Worm (Caenorhabditis elegans): ENCODE measurements around the gene clec-25.

clec-25 gene

DNA sequence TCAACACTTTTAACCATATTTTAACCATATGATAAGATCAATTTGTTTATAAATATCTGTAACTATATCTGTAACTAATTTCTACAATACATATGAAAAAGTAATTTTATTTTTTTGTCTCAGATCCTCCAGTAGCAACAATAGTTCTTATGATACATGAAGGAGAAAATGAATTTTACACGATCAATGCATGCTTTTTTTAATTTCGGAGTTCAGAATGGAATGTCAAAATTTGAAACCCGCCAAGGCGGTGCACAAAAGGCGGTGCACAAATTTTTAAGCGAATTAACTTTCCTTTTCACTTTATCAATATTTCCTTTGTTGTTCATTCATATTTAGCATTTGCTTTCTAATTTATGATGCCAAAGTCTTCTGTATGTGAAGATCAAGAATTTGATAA, at the start of gene clec-25:
clec-25 (plus strand) TSS at position 301 of the 400 bp plus-strand sequence.
- TF ChIP-seq unc-62 (GFP tag; optimal IDR thresholded peaks at IDR 0.05) = no peak

DNA sequence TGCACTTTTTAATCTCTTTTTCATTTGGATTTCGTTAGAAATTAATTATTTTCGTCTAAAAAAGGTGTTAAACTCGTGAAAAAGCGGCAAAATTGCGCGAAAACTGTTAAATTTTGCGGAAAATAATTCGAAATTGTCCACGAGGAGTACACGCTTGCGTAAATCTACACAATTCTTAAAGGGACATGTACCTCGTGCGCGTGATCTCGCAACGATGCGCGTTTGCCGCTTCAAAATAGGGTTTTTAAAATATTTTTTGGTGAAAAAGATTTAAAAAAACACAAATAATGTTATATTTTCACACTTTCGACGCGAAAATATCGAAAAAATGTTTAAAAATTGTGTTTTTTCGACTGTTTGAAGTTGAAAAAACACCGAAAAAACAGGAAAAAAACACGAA, 49.7 kb upstream of the clec-25 start:
- TF ChIP-seq unc-62 (GFP tag; optimal IDR thresholded peaks at IDR 0.05) = no peak

DNA sequence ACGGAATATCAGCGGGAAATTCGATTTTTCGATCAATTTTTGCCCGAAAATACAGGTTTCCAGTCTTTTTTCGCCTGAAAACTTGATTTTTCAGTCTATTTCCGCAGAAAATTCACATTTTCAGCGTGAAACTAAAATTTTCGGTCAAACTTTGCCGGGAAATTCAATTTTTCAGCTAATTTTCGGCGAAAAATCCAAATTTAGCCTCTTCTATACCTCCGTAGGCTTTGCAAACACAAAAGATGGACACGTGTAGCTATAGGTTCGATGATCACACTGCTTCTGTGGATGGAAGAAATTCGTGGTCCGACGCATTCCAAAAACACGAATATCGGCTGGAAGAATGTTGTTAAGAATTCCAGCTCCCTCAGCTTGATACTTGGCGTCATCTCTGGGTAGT, 49.0 kb upstream of the clec-25 start:
- no peak for TF ChIP-seq unc-62 (GFP tag; optimal IDR thresholded peaks at IDR 0.05)

DNA sequence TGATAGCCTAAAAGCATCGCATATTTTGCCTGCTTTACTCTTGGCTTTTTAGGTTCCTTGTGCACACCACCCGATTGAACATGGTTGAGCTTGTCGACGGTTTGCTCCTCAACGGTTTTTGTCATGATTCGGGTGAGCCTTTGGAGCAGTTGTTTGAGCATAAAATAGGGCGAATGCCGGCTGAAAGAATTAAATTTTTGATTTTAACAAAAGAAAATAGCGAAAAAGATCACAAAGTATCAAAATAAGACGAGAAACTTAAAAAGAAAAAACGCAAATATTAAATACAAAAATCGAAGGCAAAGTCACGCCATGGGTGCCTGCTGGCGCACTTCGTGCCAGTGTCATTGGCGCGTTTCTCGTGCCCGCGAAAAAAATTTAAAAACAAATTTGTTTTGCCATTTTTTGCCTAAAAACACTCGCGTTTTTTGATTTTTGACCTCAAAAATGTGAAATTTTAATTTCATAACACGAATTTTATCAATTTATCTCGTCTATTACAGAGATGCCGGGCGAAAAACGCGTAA, 48.1 kb upstream of the clec-25 start, which contains the start of the genes ctps-1 and pus-1:
ctps-1 (plus strand) TSS at position 51 of the 527 bp plus-strand sequence.
pus-1 (minus strand) TSS at position 125 of the 527 bp plus-strand sequence.
- no peak for TF ChIP-seq unc-62 (GFP tag; optimal IDR thresholded peaks at IDR 0.05)

DNA sequence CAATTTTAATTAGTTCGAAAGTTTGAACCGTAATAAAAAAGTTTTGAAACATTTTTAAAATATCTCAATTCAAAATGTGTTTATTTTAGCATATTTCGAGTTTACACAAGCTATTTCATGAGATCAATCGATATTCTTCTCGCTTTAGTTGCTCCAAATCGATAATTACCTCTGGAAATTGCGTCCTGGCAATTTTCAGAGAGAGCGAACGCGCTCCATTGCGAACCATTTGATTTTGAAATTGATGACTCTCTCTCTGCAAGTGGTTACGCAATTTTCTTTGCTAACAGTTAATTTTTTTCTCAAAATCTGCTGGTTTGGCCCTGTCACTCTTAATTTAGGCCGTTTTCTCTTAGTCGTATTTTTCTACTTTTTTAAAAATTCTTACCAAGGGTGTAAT, 42.6 kb upstream of the clec-25 start:
- TF ChIP-seq unc-62 (GFP tag; optimal IDR thresholded peaks at IDR 0.05) = no peak

DNA sequence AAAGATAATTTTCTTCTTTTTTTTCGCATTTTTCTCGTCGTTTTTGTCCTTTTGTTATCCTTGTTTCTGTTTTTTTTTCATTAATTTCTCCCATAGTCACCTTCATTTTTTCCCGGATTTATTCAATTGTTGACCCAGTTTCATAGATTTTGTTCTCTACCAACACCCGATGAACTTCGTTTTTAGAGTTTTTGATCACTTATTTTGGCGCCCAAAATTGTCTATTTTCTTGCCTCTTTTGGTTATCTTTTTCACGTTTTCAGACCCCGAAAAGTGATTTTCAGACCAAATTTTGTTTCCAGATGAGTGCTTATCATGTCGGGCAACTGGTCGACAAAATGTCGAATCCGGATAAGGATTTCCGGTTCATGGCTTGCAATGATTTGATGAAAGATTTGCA, 40.5 kb upstream of the clec-25 start, which contains the start of gene cand-1:
cand-1 (plus strand) TSS at position 301 of the 400 bp plus-strand sequence.
- no peak for TF ChIP-seq unc-62 (GFP tag; optimal IDR thresholded peaks at IDR 0.05)

DNA sequence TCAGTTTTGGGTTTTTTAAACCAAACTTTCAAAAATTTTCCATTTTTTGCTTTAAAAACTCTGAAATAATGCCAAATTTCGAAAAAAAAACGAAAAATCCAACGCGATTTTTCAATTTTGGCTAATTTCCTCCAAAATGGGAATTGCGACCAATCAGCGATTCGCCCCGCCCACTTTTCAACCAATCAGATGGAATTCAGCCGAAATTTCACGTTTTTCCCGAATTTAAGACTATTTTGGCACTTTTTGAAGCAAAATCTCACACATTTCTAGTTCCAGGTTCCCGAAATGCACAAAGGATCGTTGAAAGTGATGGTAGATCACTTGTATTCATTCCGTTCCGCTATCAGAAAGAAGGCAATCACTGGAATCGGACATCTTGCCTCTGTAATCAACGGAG, 38.2 kb upstream of the clec-25 start:
- no peak for TF ChIP-seq unc-62 (GFP tag; optimal IDR thresholded peaks at IDR 0.05)

DNA sequence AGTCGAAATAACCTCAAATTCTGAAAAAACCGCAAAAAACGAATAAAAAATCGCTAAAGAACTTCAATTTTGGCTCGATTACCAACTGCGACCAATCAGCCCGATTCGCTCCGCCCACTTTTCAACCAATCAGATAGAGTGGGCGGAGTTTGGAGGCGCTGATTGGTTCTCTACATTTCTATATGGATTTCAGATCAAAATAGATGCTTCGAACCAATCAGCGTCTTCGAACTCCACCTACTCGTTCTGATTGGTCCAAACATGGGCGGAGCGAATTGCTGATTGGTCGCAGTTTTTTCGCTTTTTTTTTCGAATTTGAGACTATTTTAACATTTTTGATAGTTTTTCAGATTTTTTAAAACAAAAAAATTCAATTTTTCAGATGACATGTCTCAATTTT, 34.9 kb upstream of the clec-25 start:
- no peak for TF ChIP-seq unc-62 (GFP tag; optimal IDR thresholded peaks at IDR 0.05)

DNA sequence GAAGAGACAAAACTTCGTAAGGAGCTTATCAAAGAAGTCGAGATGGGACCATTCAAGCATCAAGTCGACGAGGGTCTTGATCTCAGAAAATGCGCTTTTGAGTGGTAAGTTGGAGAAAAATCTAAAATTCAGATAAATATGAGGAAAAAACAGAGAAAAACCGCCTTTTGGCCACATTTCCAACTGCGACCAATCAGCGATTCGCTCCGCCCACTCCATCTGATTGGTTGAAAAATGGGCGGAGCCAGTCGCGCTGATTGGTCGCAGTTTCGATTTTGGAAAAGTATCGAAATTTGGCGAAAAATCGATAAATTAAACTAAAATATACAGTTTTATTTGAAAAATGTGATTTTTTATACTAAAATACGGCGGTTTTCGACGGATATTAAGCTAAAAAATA, 31.2 kb upstream of the clec-25 start:
- TF ChIP-seq unc-62 (GFP tag; optimal IDR thresholded peaks at IDR 0.05) = no peak

DNA sequence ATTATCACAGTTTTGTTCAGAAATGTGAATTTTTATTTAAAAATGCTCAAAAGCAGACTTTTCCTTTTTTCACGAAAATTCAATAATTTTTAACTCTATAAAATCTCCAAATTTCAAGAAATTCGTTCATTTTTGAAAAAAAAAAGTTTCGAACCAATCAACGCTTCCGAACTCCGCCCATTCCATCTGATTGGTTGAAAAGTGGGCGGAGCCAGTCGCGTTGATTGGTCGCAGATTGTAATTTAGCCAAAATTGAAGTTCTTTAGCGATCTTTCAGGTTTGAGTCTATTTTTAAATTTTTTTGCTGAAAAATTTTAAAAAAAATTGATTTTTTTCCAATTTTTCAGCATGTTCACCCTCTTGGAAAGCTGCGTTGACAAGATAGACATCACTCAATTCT, 30.7 kb upstream of the clec-25 start:
- TF ChIP-seq unc-62 (GFP tag; optimal IDR thresholded peaks at IDR 0.05) = no peak

DNA sequence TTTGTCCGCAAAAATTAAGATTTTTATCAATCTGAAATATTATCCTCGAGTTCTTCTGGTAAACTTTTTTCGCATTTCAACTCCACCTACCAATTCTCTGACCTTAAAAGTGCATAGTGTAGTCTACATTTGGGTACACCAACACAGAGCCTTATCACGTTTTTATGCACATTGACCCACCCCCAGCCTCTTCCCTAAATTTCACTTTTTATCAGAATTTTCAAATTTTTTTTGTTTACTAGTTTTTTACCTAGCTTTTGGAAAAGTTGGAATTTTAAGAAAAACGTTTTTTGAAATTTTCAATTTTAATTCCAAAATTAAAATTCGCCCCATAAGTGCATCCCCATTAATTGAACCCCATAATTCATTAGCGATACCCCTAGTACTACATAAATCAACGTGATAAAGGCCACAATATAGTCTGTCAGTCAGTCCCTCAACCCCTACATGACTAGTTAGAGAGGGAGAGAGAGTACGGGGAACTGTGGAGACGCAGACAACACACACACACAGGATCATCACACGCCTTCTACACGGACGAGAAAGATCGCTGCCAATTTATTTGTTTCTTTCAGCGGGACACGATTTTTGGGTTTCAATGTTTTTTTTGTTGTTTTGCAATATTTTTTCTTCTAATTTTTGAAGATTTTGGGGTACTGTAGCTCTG, 28.4 kb upstream of the clec-25 start:
- no peak for TF ChIP-seq unc-62 (GFP tag; optimal IDR thresholded peaks at IDR 0.05)

DNA sequence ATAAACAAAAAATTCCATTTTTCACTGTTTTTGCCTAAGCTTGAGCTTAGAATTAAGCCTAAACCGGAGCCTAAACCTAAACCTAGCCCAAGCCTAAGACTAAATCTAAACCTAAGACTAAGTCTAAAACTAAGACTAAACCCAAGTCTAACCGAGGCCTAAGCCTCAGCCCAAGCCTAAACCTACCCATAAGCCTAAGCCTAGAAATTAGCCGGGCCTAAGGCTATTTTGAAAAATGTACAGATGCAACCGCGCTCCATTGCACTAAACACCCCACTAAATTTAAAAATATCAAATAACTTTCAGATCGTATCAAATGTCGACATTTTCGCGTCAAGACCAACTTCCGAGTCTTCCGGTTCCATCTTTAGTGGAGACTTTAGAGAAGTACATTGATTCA, 27.8 kb upstream of the clec-25 start, which contains the start of gene T20B3.1:
T20B3.1 (plus strand) TSS at position 301 of the 400 bp plus-strand sequence.
- no peak for TF ChIP-seq unc-62 (GFP tag; optimal IDR thresholded peaks at IDR 0.05)

DNA sequence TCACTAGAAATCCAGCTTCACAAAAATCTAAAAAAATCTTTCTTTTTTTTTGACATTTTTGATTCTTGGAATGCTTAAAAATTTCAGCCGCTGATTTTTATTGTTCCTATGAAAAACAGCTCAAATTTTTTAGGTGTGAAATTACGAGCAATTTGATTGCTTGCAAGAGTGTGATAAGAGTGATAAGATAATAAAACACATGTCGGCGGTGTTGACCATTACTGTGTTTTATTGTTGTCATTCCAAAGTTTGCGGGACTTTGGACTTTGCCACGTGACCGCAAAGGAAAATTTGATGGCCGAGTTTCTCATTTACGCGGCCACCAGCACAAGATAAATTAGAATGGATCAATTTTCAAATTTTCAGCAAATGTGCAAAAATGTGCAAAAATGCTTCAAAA, 26.3 kb upstream of the clec-25 start:
- TF ChIP-seq unc-62 (GFP tag; optimal IDR thresholded peaks at IDR 0.05) = no peak

DNA sequence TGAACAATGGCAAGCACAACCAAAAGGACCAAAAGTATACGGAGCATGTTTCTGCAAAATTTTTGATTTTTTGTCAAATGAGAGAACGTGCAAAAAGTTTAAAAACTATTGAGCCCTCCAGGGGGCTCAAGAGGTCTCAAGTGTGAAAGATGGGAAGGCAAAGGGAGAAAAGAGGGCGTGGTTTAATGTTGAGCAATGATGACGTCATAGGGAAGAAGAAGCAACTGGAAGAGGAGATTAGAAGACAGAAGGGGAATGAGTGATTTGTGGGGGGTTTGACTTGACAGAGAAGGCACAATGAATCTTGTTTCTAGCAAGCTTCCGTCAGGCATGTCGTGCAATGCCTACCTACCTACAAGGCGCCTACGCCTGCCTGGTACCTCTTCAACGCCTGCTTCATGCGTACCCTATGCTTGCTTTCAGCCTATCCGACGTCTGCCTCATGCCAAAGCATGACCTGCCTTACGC, 21.7 kb upstream of the clec-25 start, which contains the start of gene T20B3.14:
T20B3.14 (minus strand) TSS at position 51 of the 468 bp plus-strand sequence.
- TF ChIP-seq unc-62 (GFP tag; optimal IDR thresholded peaks at IDR 0.05) = no peak

DNA sequence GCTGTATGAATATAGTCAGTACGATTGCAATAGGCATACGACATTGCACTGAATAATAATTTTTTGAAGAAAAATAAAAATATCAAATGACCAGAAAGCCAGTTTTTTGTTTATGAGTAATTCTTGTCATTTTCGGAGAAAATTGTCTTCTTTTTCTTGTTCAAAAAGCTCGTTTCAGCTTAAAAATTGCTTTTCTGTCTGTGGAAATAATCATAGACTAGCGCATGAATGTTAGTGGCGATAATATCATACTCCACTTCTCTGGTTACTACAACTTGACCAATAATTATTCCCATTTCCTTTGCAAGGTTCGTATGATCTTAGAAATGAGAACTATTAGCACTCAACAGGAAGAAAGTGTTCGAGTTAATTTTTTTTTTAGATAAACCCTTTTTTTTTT, 15.6 kb upstream of the clec-25 start, which contains the start of gene srh-216:
srh-216 (minus strand) TSS at position 101 of the 400 bp plus-strand sequence.
- no peak for TF ChIP-seq unc-62 (GFP tag; optimal IDR thresholded peaks at IDR 0.05)

DNA sequence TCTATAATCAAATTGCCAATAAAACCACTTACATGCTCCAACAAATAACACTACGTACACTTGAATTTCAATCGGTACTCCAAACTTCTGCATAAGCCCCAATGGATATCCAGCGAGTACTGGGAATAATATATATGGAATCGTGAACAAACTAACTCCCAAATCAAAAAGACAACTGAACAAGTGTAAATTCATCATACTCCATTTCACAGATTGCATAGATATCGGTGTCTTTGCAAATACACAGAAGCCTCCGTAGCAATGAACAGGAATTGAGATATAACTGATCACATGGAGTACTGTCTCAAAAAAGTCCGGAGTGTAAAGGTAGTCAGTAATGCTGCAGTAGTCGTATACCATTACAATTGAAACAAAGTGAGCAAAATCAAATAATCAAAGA, 13.6 kb upstream of the clec-25 start, which contains the start of gene srh-214:
srh-214 (minus strand) TSS at position 360 of the 400 bp plus-strand sequence.
- no peak for TF ChIP-seq unc-62 (GFP tag; optimal IDR thresholded peaks at IDR 0.05)

DNA sequence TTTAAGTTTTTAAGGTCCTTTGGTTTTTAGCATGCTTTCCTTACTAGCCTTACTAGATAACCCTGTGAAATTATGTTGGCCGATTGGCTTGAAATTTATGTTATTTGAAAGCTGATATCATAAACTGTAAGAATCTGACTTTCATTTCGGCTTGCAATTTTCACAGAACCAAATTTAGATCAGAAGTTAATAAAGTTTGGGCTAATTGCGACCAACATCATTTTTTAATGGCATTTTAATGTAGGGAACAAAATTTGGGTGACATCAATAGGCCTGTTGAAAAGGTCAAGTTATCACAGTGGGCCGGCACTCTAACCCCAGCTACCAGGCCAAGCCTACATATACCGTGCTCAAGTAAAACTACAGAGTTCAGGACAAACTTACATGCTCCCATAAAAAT, 11.7 kb upstream of the clec-25 start:
- no peak for TF ChIP-seq unc-62 (GFP tag; optimal IDR thresholded peaks at IDR 0.05)

Data from whole organism, dauer.